Worm (Caenorhabditis elegans): ENCODE results near the gene nlp-76.

ce11 chrX:12646546-12647167 is 17.0 kb downstream of the nlp-76 start, which contains the start of gene zmp-5:
- TF ChIP-seq egl-27 (tag; optimal IDR thresholded peaks at IDR 0.05) (no peak), pha-4 (tag; optimal IDR thresholded peaks at IDR 0.05) (no peak), ceh-28 (tag; optimal IDR thresholded peaks at IDR 0.05) (no peak), skn-1 (tag; optimal IDR thresholded peaks at IDR 0.05) (no peak)

All from whole organism, L3 larva.